Worm (Caenorhabditis elegans): ENCODE measurements around the gene srab-20.

srab-20 gene

DNA sequence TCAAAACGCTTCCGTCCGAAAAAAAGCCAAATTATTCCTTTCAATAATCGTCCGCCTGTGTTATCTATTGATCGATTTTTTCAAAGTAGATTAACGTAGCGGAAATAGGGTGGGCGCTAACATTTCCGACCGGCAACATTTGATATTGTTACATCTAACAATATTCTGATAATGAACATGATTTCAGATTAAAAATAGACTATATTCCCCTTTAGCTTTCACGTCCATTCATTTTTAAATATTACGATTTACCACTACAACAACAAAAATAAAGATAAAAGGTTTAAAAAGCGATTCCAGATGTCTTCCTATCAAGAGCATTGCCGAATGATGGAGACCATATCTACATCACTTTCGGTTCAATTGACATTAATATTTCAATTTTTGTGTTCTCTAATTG is 2.7 kb upstream of the srab-20 start, which contains the start of gene srab-22:
Gene srab-22, plus strand, starts transcription at position 301 of the 400 bp plus-strand sequence.
- TF ChIP-seq egl-5 (tag; optimal IDR thresholded peaks at IDR 0.05) = no peak
- no peak for TF ChIP-seq lsy-12 (tag; optimal IDR thresholded peaks at IDR 0.05)
- no peak for TF ChIP-seq mml-1 (tag; optimal IDR thresholded peaks at IDR 0.05)
- TF ChIP-seq nhr-25 (tag; optimal IDR thresholded peaks at IDR 0.05) = no peak
- TF ChIP-seq nhr-43 (tag; optimal IDR thresholded peaks at IDR 0.05; ENCODE audit: poor library complexity, severe bottlenecking) = no peak
- no peak for TF ChIP-seq daf-12 (tag; optimal IDR thresholded peaks at IDR 0.05)
- TF ChIP-seq elt-3 (tag; optimal IDR thresholded peaks at IDR 0.05) = no peak
- TF ChIP-seq jun-1 (tag; optimal IDR thresholded peaks at IDR 0.05) = no peak

DNA sequence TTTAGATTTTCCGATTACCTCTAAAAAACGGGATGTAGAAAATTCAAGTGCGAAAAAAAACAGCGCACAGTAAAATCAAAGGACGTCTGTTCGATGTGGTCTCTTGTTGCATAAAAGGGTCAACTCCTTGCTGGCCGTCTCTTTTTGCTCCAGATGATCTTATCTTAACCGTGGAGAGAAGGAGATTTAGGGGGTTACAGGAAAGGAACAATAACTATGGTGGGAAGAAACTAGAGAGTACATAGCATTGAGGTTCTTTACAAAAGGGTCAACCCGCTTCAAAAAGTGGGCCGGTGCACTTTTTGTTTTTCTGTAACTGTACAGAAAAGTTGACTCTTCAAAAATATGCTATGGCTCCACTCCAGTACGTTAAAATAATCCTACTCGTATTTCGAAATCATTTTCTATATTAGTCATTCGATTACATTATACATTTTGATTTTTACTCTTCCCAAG is 2.8 kb downstream of the srab-20 start, which contains the start of the genes T20D4.19 and srj-9:
Gene T20D4.19, minus strand, starts transcription at position 101 of the 456 bp plus-strand sequence.
Gene srj-9, plus strand, starts transcription at position 406 of the 456 bp plus-strand sequence.
- TF ChIP-seq fkh-2 (tag; optimal IDR thresholded peaks at IDR 0.05) = no peak
- TF ChIP-seq nhr-12 (tag; optimal IDR thresholded peaks at IDR 0.05) = no peak
- no peak for TF ChIP-seq daf-12 (tag; optimal IDR thresholded peaks at IDR 0.05)
- TF ChIP-seq nfya-1 (tag; optimal IDR thresholded peaks at IDR 0.05; ENCODE audit: insufficient read depth) = no peak
- TF ChIP-seq nhr-25 (tag; optimal IDR thresholded peaks at IDR 0.05) = no peak
- no peak for TF ChIP-seq ceh-9 (tag; optimal IDR thresholded peaks at IDR 0.05)
- no peak for TF ChIP-seq lin-15B (tag; optimal IDR thresholded peaks at IDR 0.05)
- TF ChIP-seq nhr-28 (tag; optimal IDR thresholded peaks at IDR 0.05) = no peak
- no peak for TF ChIP-seq lin-39 (tag; optimal IDR thresholded peaks at IDR 0.05)
- no peak for TF ChIP-seq nhr-43 (tag; optimal IDR thresholded peaks at IDR 0.05; ENCODE audit: poor library complexity, severe bottlenecking)
- no peak for TF ChIP-seq mdl-1 (tag; optimal IDR thresholded peaks at IDR 0.05)
- TF ChIP-seq snpc-4 (tag; optimal IDR thresholded peaks at IDR 0.05) = no peak
- TF ChIP-seq tbx-2 (tag; optimal IDR thresholded peaks at IDR 0.05) = no peak
- no peak for TF ChIP-seq ceh-28 (tag; optimal IDR thresholded peaks at IDR 0.05)
- TF ChIP-seq ztf-11 (tag; optimal IDR thresholded peaks at IDR 0.05) = no peak

- TF ChIP-seq nhr-12 (tag; optimal IDR thresholded peaks at IDR 0.05) (no peak), nhr-77 (tag; optimal IDR thresholded peaks at IDR 0.05) (no peak), lsy-12 (tag; optimal IDR thresholded peaks at IDR 0.05) (no peak), pha-4 (tag; optimal IDR thresholded peaks at IDR 0.05) (no peak), pqm-1 (tag; optimal IDR thresholded peaks at IDR 0.05) (no peak)
Measured at ce11 chrV:3442609-3443008, 13.8 kb downstream of the srab-20 start.

DNA sequence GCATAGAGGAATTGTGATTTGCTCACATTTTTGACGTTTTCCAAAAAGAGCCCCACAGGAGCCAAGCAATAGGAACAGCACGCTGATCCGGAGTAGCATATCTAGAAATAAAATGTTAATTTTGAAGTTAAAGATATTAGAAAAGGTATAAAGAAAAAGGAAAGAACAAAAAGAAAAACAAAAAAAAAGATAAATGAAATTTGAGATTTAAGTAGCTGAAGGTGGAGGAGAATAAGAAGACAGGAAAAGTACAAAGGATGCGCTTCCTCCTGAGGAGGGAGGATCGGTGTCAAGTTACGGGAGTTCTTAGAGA is 15.9 kb downstream of the srab-20 start, which contains the start of gene cfz-2:
Gene cfz-2, minus strand, starts transcription at position 101 of the 313 bp plus-strand sequence.
- TF ChIP-seq nhr-77 (tag; optimal IDR thresholded peaks at IDR 0.05) (no peak), egl-27 (tag; optimal IDR thresholded peaks at IDR 0.05) (no peak), lin-15B (tag; optimal IDR thresholded peaks at IDR 0.05) (no peak), lsy-12 (tag; optimal IDR thresholded peaks at IDR 0.05) (no peak)

DNA sequence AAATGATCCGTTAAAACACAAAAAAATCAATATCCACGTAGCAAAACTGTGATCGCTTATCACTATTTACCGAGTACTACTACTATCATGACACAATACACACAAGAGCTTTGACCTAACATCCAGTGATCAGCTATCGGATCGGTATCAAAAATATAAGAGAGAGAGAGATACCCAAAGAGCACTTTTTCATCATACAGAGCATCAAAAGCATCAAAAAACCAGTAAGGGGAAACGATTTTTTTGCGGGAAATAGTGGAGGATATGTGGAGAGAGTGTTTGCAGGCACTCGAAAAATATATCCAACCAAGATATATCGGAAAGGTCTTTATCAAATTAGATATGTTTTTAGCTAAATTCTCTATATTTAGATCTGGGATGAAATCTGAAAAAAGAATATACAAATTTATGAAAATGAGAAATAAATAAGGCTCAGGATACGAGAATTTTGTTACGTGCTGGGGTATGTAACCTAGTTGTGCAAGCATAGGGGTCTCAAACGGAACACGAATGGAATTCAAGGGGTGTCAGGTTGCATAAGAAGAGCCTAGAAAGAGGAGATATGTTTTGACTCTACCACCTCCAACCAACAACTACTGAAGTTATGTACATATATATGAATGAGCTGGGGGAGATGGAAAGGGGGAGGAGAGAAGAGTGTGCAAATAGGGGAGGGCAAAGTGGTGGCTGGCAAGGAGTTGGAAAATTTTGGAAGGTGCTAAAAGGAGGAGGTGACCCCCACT is 16.5 kb downstream of the srab-20 start:
- TF ChIP-seq pha-4 (tag; optimal IDR thresholded peaks at IDR 0.05) (peak; percentile 10), nhr-237 (tag; optimal IDR thresholded peaks at IDR 0.05) (no peak)

ce11 chrV:3449810-3450209 is 21.0 kb downstream of the srab-20 start:
- TF ChIP-seq unc-62 (GFP tag; optimal IDR thresholded peaks at IDR 0.05) (no peak), nfya-1 (tag; optimal IDR thresholded peaks at IDR 0.05; ENCODE audit: insufficient read depth) (no peak), nhr-28 (tag; optimal IDR thresholded peaks at IDR 0.05) (no peak), eor-1 (tag; optimal IDR thresholded peaks at IDR 0.05) (no peak), ztf-11 (tag; optimal IDR thresholded peaks at IDR 0.05) (no peak), sea-2 (GFP tag; optimal IDR thresholded peaks at IDR 0.05) (no peak), ceh-82 (tag; optimal IDR thresholded peaks at IDR 0.05) (no peak), jun-1 (tag; optimal IDR thresholded peaks at IDR 0.05) (no peak), ceh-28 (tag; optimal IDR thresholded peaks at IDR 0.05) (no peak), elt-2 (tag; optimal IDR thresholded peaks at IDR 0.05) (no peak), egl-5 (tag; optimal IDR thresholded peaks at IDR 0.05) (no peak), nhr-43 (tag; optimal IDR thresholded peaks at IDR 0.05; ENCODE audit: poor library complexity, severe bottlenecking) (no peak), nhr-237 (tag; optimal IDR thresholded peaks at IDR 0.05) (no peak), fkh-2 (tag; optimal IDR thresholded peaks at IDR 0.05) (no peak), mdl-1 (tag; optimal IDR thresholded peaks at IDR 0.05) (no peak)

All from whole organism, L3 larva.